Worm (Caenorhabditis elegans): ENCODE measurements around the gene smc-4.
A peak's percentile ranks its signal among the peaks of the same experiment; 100 is the strongest.

The smc-4 gene

ce11 chrIII:4560393-4560890 is 26.9 kb upstream of the smc-4 start:
- TF ChIP-seq hlh-30 (tag; optimal IDR thresholded peaks at IDR 0.05; ENCODE audit: insufficient read depth) (peak; percentile 26), lin-11 (tag; optimal IDR thresholded peaks at IDR 0.05) (no peak), tbx-2 (tag; optimal IDR thresholded peaks at IDR 0.05) (peak; percentile 48), unc-86 (tag; optimal IDR thresholded peaks at IDR 0.05) (no peak), unc-42 (tag; optimal IDR thresholded peaks at IDR 0.05) (peak; percentile 7), ceh-31 (tag; optimal IDR thresholded peaks at IDR 0.05) (peak; percentile 66), ceh-6 (GFP tag; optimal IDR thresholded peaks at IDR 0.05) (no peak), ceh-34 (tag; optimal IDR thresholded peaks at IDR 0.05) (peak; percentile 64), F13H6.1 (tag; optimal IDR thresholded peaks at IDR 0.05) (peak; percentile 41), ama-1 (optimal IDR thresholded peaks at IDR 0.05) (peak; percentile 52), lim-6 (tag; optimal IDR thresholded peaks at IDR 0.05) (no peak), unc-55 (GFP tag; optimal IDR thresholded peaks at IDR 0.05) (peak; percentile 67), nfya-1 (tag; optimal IDR thresholded peaks at IDR 0.05) (peak; percentile 81), ref-2 (tag; optimal IDR thresholded peaks at IDR 0.05) (no peak), unc-3 (GFP tag; conservative IDR thresholded peaks at IDR 0.05) (no peak), unc-3 (tag; optimal IDR thresholded peaks at IDR 0.05) (no peak), ceh-2 (tag; optimal IDR thresholded peaks at IDR 0.05) (no peak), T23F11.4 (GFP tag; optimal IDR thresholded peaks at IDR 0.05) (no peak), pax-1 (tag; optimal IDR thresholded peaks at IDR 0.05) (peak; percentile 23), ets-4 (tag; optimal IDR thresholded peaks at IDR 0.05) (peak; percentile 26), pag-3 (tag; optimal IDR thresholded peaks at IDR 0.05; ENCODE audit: borderline replicate concordance) (no peak)

ce11 chrIII:4561286-4561685 is 26.0 kb upstream of the smc-4 start:
- TF ChIP-seq sdc-2 (tag; optimal IDR thresholded peaks at IDR 0.05) (no peak), elt-2 (tag; optimal IDR thresholded peaks at IDR 0.05) (peak; percentile 10)

- TF ChIP-seq unc-86 (tag; optimal IDR thresholded peaks at IDR 0.05) = no peak
- TF ChIP-seq ceh-34 (tag; optimal IDR thresholded peaks at IDR 0.05) = peak; percentile 8
- no peak for TF ChIP-seq ceh-18 (tag; optimal IDR thresholded peaks at IDR 0.05)
- peak; percentile 42 for TF ChIP-seq nfya-1 (tag; optimal IDR thresholded peaks at IDR 0.05)
- TF ChIP-seq ceh-31 (tag; optimal IDR thresholded peaks at IDR 0.05) = peak; percentile 8
- no peak for TF ChIP-seq ceh-2 (tag; optimal IDR thresholded peaks at IDR 0.05)
- TF ChIP-seq nhr-232 (tag; optimal IDR thresholded peaks at IDR 0.05) = no peak
- peak; percentile 11 for TF ChIP-seq tbx-2 (tag; optimal IDR thresholded peaks at IDR 0.05)
These were observed 25.1 kb upstream of the smc-4 start, which contains the start of gene pan-1 for ce11 chrIII:4562070-4562788. TSS of gene pan-1 (plus strand) at chrIII:4562738.

ce11 chrIII:4568030-4568429 is 19.3 kb upstream of the smc-4 start, which contains the start of gene mlcd-1:
TSS of gene mlcd-1 (minus strand) at chrIII:4568130.
- TF ChIP-seq elt-2 (tag; optimal IDR thresholded peaks at IDR 0.05) (no peak), ceh-22 (tag; optimal IDR thresholded peaks at IDR 0.05) (no peak), odd-2 (tag; optimal IDR thresholded peaks at IDR 0.05) (no peak), sox-4 (tag; optimal IDR thresholded peaks at IDR 0.05) (no peak), lim-6 (tag; optimal IDR thresholded peaks at IDR 0.05) (no peak), sdc-2 (tag; optimal IDR thresholded peaks at IDR 0.05) (no peak), zip-5 (tag; optimal IDR thresholded peaks at IDR 0.05) (no peak), ceh-24 (tag; optimal IDR thresholded peaks at IDR 0.05) (no peak), pha-2 (tag; optimal IDR thresholded peaks at IDR 0.05) (no peak), mec-3 (tag; optimal IDR thresholded peaks at IDR 0.05; ENCODE audit: borderline replicate concordance) (no peak), ceh-9 (tag; optimal IDR thresholded peaks at IDR 0.05) (no peak), C38D4.7 (GFP tag; optimal IDR thresholded peaks at IDR 0.05) (no peak), elt-4 (tag; optimal IDR thresholded peaks at IDR 0.05) (no peak), K02D7.2 (tag; optimal IDR thresholded peaks at IDR 0.05) (no peak), pag-3 (tag; optimal IDR thresholded peaks at IDR 0.05; ENCODE audit: borderline replicate concordance) (no peak), K09A11.1 (tag; optimal IDR thresholded peaks at IDR 0.05; ENCODE audit: insufficient read depth) (no peak), C08G9.2 (tag; optimal IDR thresholded peaks at IDR 0.05) (no peak), ceh-34 (tag; optimal IDR thresholded peaks at IDR 0.05) (no peak), ceh-19 (GFP tag; optimal IDR thresholded peaks at IDR 0.05) (no peak)
